Worm (Caenorhabditis elegans) whole organism, midembryonic: Measurements from ENCODE around the gene cpg-1.
A peak's percentile ranks its signal among the peaks of the same experiment; 100 is the strongest.

ENCODE experiments used
- T22C8.4 ChIP-seq: fragments of 200-800 bp; sonication (Bioruptor generic); IDR thresholded peaks from 2 replicates; pipeline ENCODE4 v1.3.6; 2022; ENCODE audit warnings: missing genetic modification characterization, missing compliant biosample characterization
- cog-1 ChIP-seq: sonication (generic microtip); optimal IDR thresholded peaks from 2 replicates; lab custom pipeline; 2016; ENCODE audit warnings: missing genetic modification characterization, missing compliant biosample characterization
- flt-1 ChIP-seq: fragments of 200-800 bp; sonication (Bioruptor generic); IDR thresholded peaks from 2 replicates; pipeline ENCODE4 v1.3.6; 2022; ENCODE audit warnings: missing genetic modification characterization, missing compliant biosample characterization
- klf-2 ChIP-seq: fragments of 200-800 bp; sonication (Bioruptor generic); conservative IDR thresholded peaks from 2 replicates; pipeline ENCODE4 v1.3.6; 2022; ENCODE audit warnings: missing genetic modification reagents, missing genetic modification characterization, missing compliant biosample characterization
- med-1 ChIP-seq: sonication (generic microtip); optimal IDR thresholded peaks from 2 replicates; lab custom pipeline; 2017; ENCODE audit warnings: missing genetic modification characterization, mild to moderate bottlenecking, missing compliant biosample characterization, antibody characterized with exemption, missing genetic modification reagents; ENCODE audit not compliant: insufficient read depth
- ref-1 ChIP-seq: fragments of 200-800 bp; sonication (Bioruptor generic); conservative IDR thresholded peaks from 2 replicates; pipeline ENCODE4 v1.3.6; 2022; ENCODE audit warnings: missing genetic modification reagents, missing genetic modification characterization, missing compliant biosample characterization
- tab-1 ChIP-seq: fragments of 200-800 bp; sonication (Bioruptor generic); IDR thresholded peaks from 2 replicates; pipeline ENCODE4 v1.3.6; 2022; ENCODE audit warnings: missing genetic modification characterization, missing compliant biosample characterization
- ztf-23 ChIP-seq: fragments of 200-800 bp; sonication (Bioruptor generic); IDR thresholded peaks from 2 replicates; pipeline ENCODE4 v1.3.6; 2022; ENCODE audit warnings: missing genetic modification reagents, missing genetic modification characterization, missing compliant biosample characterization
- ztf-29 ChIP-seq: fragments of 200-800 bp; sonication (Bioruptor generic); IDR thresholded peaks from 2 replicates; pipeline ENCODE4 v1.3.6; 2022; ENCODE audit warnings: missing genetic modification reagents, missing genetic modification characterization, missing compliant biosample characterization

Gene cpg-1

ce11 chrIII:4505726-4506125, 16.6 kb downstream of the cpg-1 start:
- TF ChIP-seq cog-1 (tag; lab: Kevin White, UChicago): no peak
- TF ChIP-seq flt-1: no peak
- no peak for TF ChIP-seq ztf-23 (GFP tag; lab: Robert Waterston, UW)
- TF ChIP-seq T22C8.4: no peak
- TF ChIP-seq ztf-29 (GFP tag; lab: Robert Waterston, UW): no peak
- TF ChIP-seq tab-1 (GFP tag; lab: Robert Waterston, UW): no peak
- no peak for TF ChIP-seq klf-2
- no peak for TF ChIP-seq med-1 (GFP tag; lab: Kevin White, UChicago)
- no peak for TF ChIP-seq ref-1 (GFP tag; lab: Robert Waterston, UW)

ce11 chrIII:4506140-4506539, 17.0 kb downstream of the cpg-1 start:
- no peak for TF ChIP-seq ref-1 (GFP tag; lab: Robert Waterston, UW)
- TF ChIP-seq flt-1: no peak
- TF ChIP-seq klf-2: no peak

- no peak for TF ChIP-seq med-1 (GFP tag; lab: Kevin White, UChicago)
- no peak for TF ChIP-seq ref-1 (GFP tag; lab: Robert Waterston, UW)
- TF ChIP-seq flt-1: no peak
- no peak for TF ChIP-seq T22C8.4
- TF ChIP-seq cog-1 (tag; lab: Kevin White, UChicago): no peak
- no peak for TF ChIP-seq ztf-23 (GFP tag; lab: Robert Waterston, UW)
- TF ChIP-seq tab-1 (GFP tag; lab: Robert Waterston, UW): no peak
- no peak for TF ChIP-seq ztf-29 (GFP tag; lab: Robert Waterston, UW)
- TF ChIP-seq klf-2: no peak
These were observed 17.5 kb downstream of the cpg-1 start for ce11 chrIII:4506590-4507128.

- TF ChIP-seq ztf-23 (GFP tag; lab: Robert Waterston, UW) (peak; percentile 62; the same call in 1 of the 2 replicates), flt-1 (0 out of 2 replicates have a peak, but pooled peaks have one; percentile 29), med-1 (GFP tag; lab: Kevin White, UChicago) (no peak), cog-1 (tag; lab: Kevin White, UChicago) (no peak), klf-2 (no peak), ztf-29 (GFP tag; lab: Robert Waterston, UW) (no peak), ref-1 (GFP tag; lab: Robert Waterston, UW) (no peak), tab-1 (GFP tag; lab: Robert Waterston, UW) (no peak), T22C8.4 (no peak)
These were observed 19.1 kb downstream of the cpg-1 start, which contains the start of the genes cct-5 and F25F2.1 for ce11 chrIII:4508064-4508905. TSS of gene cct-5 (minus strand) at chrIII:4508114. TSS of gene F25F2.1 (plus strand) at chrIII:4508855.

ce11 chrIII:4513926-4514325, 24.8 kb downstream of the cpg-1 start:
- TF ChIP-seq tab-1 (GFP tag; lab: Robert Waterston, UW) (0 out of 2 replicates have a peak, but pooled peaks have one; percentile 33), flt-1 (no peak), ref-1 (GFP tag; lab: Robert Waterston, UW) (0 out of 2 replicates have a peak, but pooled peaks have one; percentile 41)

- TF ChIP-seq ref-1 (GFP tag; lab: Robert Waterston, UW) (no peak), med-1 (GFP tag; lab: Kevin White, UChicago) (no peak), cog-1 (tag; lab: Kevin White, UChicago) (no peak), flt-1 (no peak), T22C8.4 (no peak)
These were observed 26.0 kb downstream of the cpg-1 start for ce11 chrIII:4515173-4515572.

- TF ChIP-seq tab-1 (GFP tag; lab: Robert Waterston, UW): no peak
- no peak for TF ChIP-seq cog-1 (tag; lab: Kevin White, UChicago)
- TF ChIP-seq flt-1: no peak
- no peak for TF ChIP-seq med-1 (GFP tag; lab: Kevin White, UChicago)
- no peak for TF ChIP-seq T22C8.4
These were observed 28.6 kb downstream of the cpg-1 start for ce11 chrIII:4517781-4518180.

ce11 chrIII:4519410-4519809, 30.3 kb downstream of the cpg-1 start:
- TF ChIP-seq klf-2 (no peak), med-1 (GFP tag; lab: Kevin White, UChicago) (no peak), cog-1 (tag; lab: Kevin White, UChicago) (no peak), ref-1 (GFP tag; lab: Robert Waterston, UW) (no peak), tab-1 (GFP tag; lab: Robert Waterston, UW) (no peak), flt-1 (no peak), T22C8.4 (no peak), ztf-23 (GFP tag; lab: Robert Waterston, UW) (no peak), ztf-29 (GFP tag; lab: Robert Waterston, UW) (no peak)

- no peak for TF ChIP-seq tab-1 (GFP tag; lab: Robert Waterston, UW)
- no peak for TF ChIP-seq cog-1 (tag; lab: Kevin White, UChicago)
- no peak for TF ChIP-seq klf-2
- no peak for TF ChIP-seq med-1 (GFP tag; lab: Kevin White, UChicago)
- TF ChIP-seq ref-1 (GFP tag; lab: Robert Waterston, UW): no peak
- no peak for TF ChIP-seq flt-1
- TF ChIP-seq ztf-29 (GFP tag; lab: Robert Waterston, UW): no peak
- TF ChIP-seq ztf-23 (GFP tag; lab: Robert Waterston, UW): no peak
- no peak for TF ChIP-seq T22C8.4
These were observed 30.9 kb downstream of the cpg-1 start, which contains the start of gene cdh-4 for ce11 chrIII:4520057-4520456. TSS of gene cdh-4 (plus strand) at chrIII:4520357.

- TF ChIP-seq cog-1 (tag; lab: Kevin White, UChicago) (no peak), klf-2 (no peak), ztf-23 (GFP tag; lab: Robert Waterston, UW) (no peak), med-1 (GFP tag; lab: Kevin White, UChicago) (no peak), tab-1 (GFP tag; lab: Robert Waterston, UW) (no peak), ref-1 (GFP tag; lab: Robert Waterston, UW) (no peak), ztf-29 (GFP tag; lab: Robert Waterston, UW) (no peak), flt-1 (no peak), T22C8.4 (no peak)
These were observed 34.3 kb downstream of the cpg-1 start for ce11 chrIII:4523411-4523810.
